Worm (Caenorhabditis elegans) whole organism, L2 larva: Measurements from ENCODE around the gene sqv-1.
"Not testable (repeated sequence)": the region's sequence is repeated elsewhere in the genome, so short reads cannot be mapped to it uniquely, and the experiment has no call there.

Experiments
- C34F6.9 ChIP-seq: fragments of 150-350 bp; optimal IDR thresholded peaks from 2 replicates; lab custom pipeline; 2014; ENCODE audit warnings: missing biosample characterization, missing genetic modification characterization
- F13H6.1 ChIP-seq: sonication (generic microtip); optimal IDR thresholded peaks from 2 replicates; lab custom pipeline; 2016; ENCODE audit warnings: missing genetic modification characterization, missing compliant biosample characterization
- R02D3.7 ChIP-seq: fragments of 150-350 bp; optimal IDR thresholded peaks from 2 replicates; lab custom pipeline; 2014; ENCODE audit warnings: missing biosample characterization, missing genetic modification characterization
- Y55F3AM.14 ChIP-seq: fragments of 200-800 bp; sonication (Bioruptor generic); optimal IDR thresholded peaks from 2 replicates; lab custom pipeline; 2018; ENCODE audit warnings: mild to moderate bottlenecking, missing genetic modification characterization, missing compliant biosample characterization
- alr-1 ChIP-seq: fragments of 150-350 bp; optimal IDR thresholded peaks from 2 replicates; lab custom pipeline; 2014; ENCODE audit warnings: missing biosample characterization, missing genetic modification characterization
- ama-1 ChIP-seq: fragments of 150-350 bp; optimal IDR thresholded peaks from 2 replicates; lab custom pipeline; 2018; ENCODE audit warnings: inconsistent platforms
- blmp-1 ChIP-seq: sonication (generic microtip); optimal IDR thresholded peaks from 2 replicates; lab custom pipeline; 2017; ENCODE audit warnings: missing genetic modification characterization, mild to moderate bottlenecking, missing compliant biosample characterization, antibody characterized with exemption, moderate library complexity; ENCODE audit not compliant: insufficient read depth
- ceh-82 ChIP-seq: fragments of 150-350 bp; optimal IDR thresholded peaks from 2 replicates; lab custom pipeline; 2014; ENCODE audit warnings: missing biosample characterization, missing genetic modification characterization
- dmd-4 ChIP-seq: sonication (generic microtip); optimal IDR thresholded peaks from 2 replicates; lab custom pipeline; 2017; ENCODE audit warnings: missing biosample characterization, missing genetic modification characterization
- elt-1 ChIP-seq: fragments of 150-350 bp; optimal IDR thresholded peaks from 2 replicates; lab custom pipeline; 2014; ENCODE audit warnings: missing biosample characterization, missing genetic modification characterization
- elt-3 ChIP-seq: sonication (generic microtip); optimal IDR thresholded peaks from 2 replicates; lab custom pipeline; 2017; ENCODE audit warnings: missing biosample characterization, missing genetic modification characterization
- fos-1 ChIP-seq: fragments of 150-350 bp; optimal IDR thresholded peaks from 2 replicates; lab custom pipeline; 2014; ENCODE audit warnings: missing biosample characterization, missing genetic modification characterization
- gmeb-1 ChIP-seq: fragments of 150-350 bp; optimal IDR thresholded peaks from 2 replicates; lab custom pipeline; 2014; ENCODE audit warnings: missing biosample characterization, missing genetic modification characterization
- lin-11 ChIP-seq: fragments of 150-350 bp; sonication (generic microtip); optimal IDR thresholded peaks from 2 replicates; lab custom pipeline; 2014; ENCODE audit warnings: missing biosample characterization, missing genetic modification characterization, inconsistent platforms, mixed read lengths
- lin-39 ChIP-seq: fragments of 150-350 bp; optimal IDR thresholded peaks from 2 replicates; lab custom pipeline; 2014; ENCODE audit warnings: missing biosample characterization, missing genetic modification reagents, missing genetic modification characterization
- lsy-2 ChIP-seq, 2 experiments: fragments of 150-350 bp in 1 of 2; sonication (generic microtip) in 1 of 2; optimal IDR thresholded peaks; 2 replicates each; lab custom pipeline; 2014 to 2017; ENCODE audit warnings: missing biosample characterization in 2 of 2, missing genetic modification characterization in 2 of 2
- mab-5 ChIP-seq: fragments of 150-350 bp; optimal IDR thresholded peaks from 2 replicates; lab custom pipeline; 2014; ENCODE audit warnings: missing biosample characterization, missing genetic modification characterization
- mbf-1 ChIP-seq: sonication (generic microtip); optimal IDR thresholded peaks from 2 replicates; lab custom pipeline; 2017; ENCODE audit warnings: missing biosample characterization, missing genetic modification characterization
- mdl-1 ChIP-seq, 2 experiments: fragments of 150-350 bp in 1 of 2; sonication (generic microtip) in 1 of 2; optimal IDR thresholded peaks; 2 replicates each; lab custom pipeline; 2017; ENCODE audit warnings: missing biosample characterization in 2 of 2, missing genetic modification characterization in 2 of 2
- nhr-10 ChIP-seq: sonication (generic microtip); optimal IDR thresholded peaks from 2 replicates; lab custom pipeline; 2017; ENCODE audit warnings: missing biosample characterization, missing genetic modification characterization
- nhr-11 ChIP-seq: fragments of 150-350 bp; optimal IDR thresholded peaks from 2 replicates; lab custom pipeline; 2014; ENCODE audit warnings: missing biosample characterization, missing genetic modification characterization
- nhr-12 ChIP-seq: fragments of 150-350 bp; optimal IDR thresholded peaks from 2 replicates; lab custom pipeline; 2014; ENCODE audit warnings: missing biosample characterization, missing genetic modification characterization
- nhr-77 ChIP-seq: fragments of 150-350 bp; optimal IDR thresholded peaks from 2 replicates; lab custom pipeline; 2014; ENCODE audit warnings: missing biosample characterization, missing genetic modification characterization
- peb-1 ChIP-seq: fragments of 150-350 bp; optimal IDR thresholded peaks from 2 replicates; lab custom pipeline; 2014; ENCODE audit warnings: missing biosample characterization, missing genetic modification characterization
- sma-3 ChIP-seq: sonication (generic microtip); optimal IDR thresholded peaks from 2 replicates; lab custom pipeline; 2016; ENCODE audit warnings: missing genetic modification reagents, missing genetic modification characterization, missing compliant biosample characterization
- snpc-4 ChIP-seq: fragments of 150-350 bp; optimal IDR thresholded peaks from 2 replicates; lab custom pipeline; 2014; ENCODE audit warnings: missing biosample characterization, missing genetic modification characterization
- unc-39 ChIP-seq: fragments of 150-350 bp; optimal IDR thresholded peaks from 2 replicates; lab custom pipeline; 2014; ENCODE audit warnings: missing biosample characterization, missing genetic modification characterization
- unc-55 ChIP-seq: fragments of 150-350 bp; sonication (generic microtip); optimal IDR thresholded peaks from 3 replicates; lab custom pipeline; 2014; ENCODE audit warnings: missing biosample characterization, missing genetic modification reagents, missing genetic modification characterization
- unc-62 ChIP-seq: fragments of 150-350 bp; optimal IDR thresholded peaks from 2 replicates; lab custom pipeline; 2014; ENCODE audit warnings: missing biosample characterization, missing genetic modification reagents, missing genetic modification characterization
- ztf-4 ChIP-seq: fragments of 150-350 bp; optimal IDR thresholded peaks from 2 replicates; lab custom pipeline; 2014; ENCODE audit warnings: missing biosample characterization, missing genetic modification characterization

The sqv-1 gene

ce11 chrIV:8352036-8352435 is 8.9 kb upstream of the sqv-1 start, which contains the start of gene F17E9.16:
TSS of gene F17E9.16 (plus strand) at chrIV:8352336.
- not testable (repeated sequence) for TF ChIP-seq alr-1; gmeb-1 (tag; lab: Kevin White, UChicago); R02D3.7 (tag; lab: Kevin White, UChicago)

ce11 chrIV:8354572-8354971 is 6.3 kb upstream of the sqv-1 start, which contains the start of gene F17E9.3:
TSS of gene F17E9.3 (plus strand) at chrIV:8354872.
- TF ChIP-seq mab-5 (tag; lab: Kevin White, UChicago) (no peak), mbf-1 (no peak), mdl-1 (tag; optimal IDR thresholded peaks at IDR 0.05; lab: Kevin White, UChicago) (no peak), ama-1 (lab: Kevin White, UChicago) (no peak), lsy-2 (tag; optimal IDR thresholded peaks at IDR 0.05; lab: Kevin White, UChicago) (no peak)

ce11 chrIV:8355592-8355991 is 5.3 kb upstream of the sqv-1 start, which contains the start of the genes F17E9.2 and col-116:
TSS of gene F17E9.2 (plus strand) at chrIV:8355892.
TSS of gene col-116 (plus strand) at chrIV:8355906.
- TF ChIP-seq R02D3.7 (tag; lab: Kevin White, UChicago), result no peak
- no peak for TF ChIP-seq mdl-1 (tag; optimal IDR thresholded peaks at IDR 0.05; lab: Kevin White, UChicago)
- no peak for TF ChIP-seq F13H6.1 (tag; lab: Kevin White, UChicago)
- no peak for TF ChIP-seq blmp-1 (tag; lab: Kevin White, UChicago)
- TF ChIP-seq fos-1, result no peak
- no peak for TF ChIP-seq ceh-82 (tag; lab: Kevin White, UChicago)
- TF ChIP-seq dmd-4 (tag; lab: Kevin White, UChicago), result no peak
- TF ChIP-seq snpc-4 (tag; lab: Kevin White, UChicago), result no peak
- TF ChIP-seq unc-62 (GFP tag; lab: Kevin White, UChicago), result no peak

- TF ChIP-seq ama-1 (lab: Kevin White, UChicago) (no peak), lin-11 (tag; lab: Kevin White, UChicago) (no peak), C34F6.9 (tag; lab: Kevin White, UChicago) (no peak), blmp-1 (tag; lab: Kevin White, UChicago) (no peak), nhr-77 (tag; lab: Kevin White, UChicago) (no peak), alr-1 (no peak)
Measured at ce11 chrIV:8357299-8357698, 3.6 kb upstream of the sqv-1 start.

DNA sequence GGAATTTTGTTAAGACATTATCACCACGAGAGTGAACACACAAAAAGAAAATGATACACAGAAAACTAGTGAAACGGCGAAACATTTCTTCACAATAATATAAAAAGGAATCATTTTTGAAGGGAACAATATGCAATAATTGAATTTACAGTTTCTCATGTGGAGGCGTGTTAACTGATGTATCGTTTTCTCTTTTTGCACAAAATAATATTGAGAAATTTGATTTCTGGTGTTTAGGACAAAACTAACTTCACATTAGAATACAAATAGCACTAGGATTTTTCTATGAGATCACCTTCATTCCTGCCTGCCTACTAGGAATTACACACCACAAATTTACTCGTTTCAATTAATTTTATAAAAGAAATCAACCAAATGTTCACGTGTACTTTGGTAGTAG is 2.4 kb upstream of the sqv-1 start, which contains the start of gene D2096.13:
TSS of gene D2096.13 (minus strand) at position 101 of the 400 bp plus-strand sequence.
- no peak for TF ChIP-seq alr-1
- TF ChIP-seq elt-3, result no peak
- TF ChIP-seq peb-1 (tag; lab: Kevin White, UChicago), result no peak
- TF ChIP-seq mab-5 (tag; lab: Kevin White, UChicago), result no peak
- TF ChIP-seq, all 48 proteins: peak for 0

- TF ChIP-seq unc-55 (GFP tag; lab: Kevin White, UChicago), result peak; percentile 36
- TF ChIP-seq peb-1 (tag; lab: Kevin White, UChicago), result no peak
- TF ChIP-seq C34F6.9 (tag; lab: Kevin White, UChicago), result peak; percentile 63
- no peak for TF ChIP-seq elt-3
- TF ChIP-seq, all 48 proteins: peak for 2
Measured at ce11 chrIV:8359716-8360407, 1.1 kb upstream of the sqv-1 start, which contains the start of gene D2096.5. TSS of gene D2096.5 (minus strand) at chrIV:8359766.

ce11 chrIV:8363163-8363562 is 2.2 kb downstream of the sqv-1 start, which contains the start of gene D2096.12:
TSS of gene D2096.12 (plus strand) at chrIV:8363463.
- TF ChIP-seq nhr-12 (tag; lab: Kevin White, UChicago) (no peak), ztf-4 (tag; lab: Kevin White, UChicago) (no peak), peb-1 (tag; lab: Kevin White, UChicago) (no peak), alr-1 (no peak), ama-1 (lab: Kevin White, UChicago) (no peak), elt-1 (no peak), elt-3 (no peak), unc-62 (GFP tag; lab: Kevin White, UChicago) (no peak), nhr-11 (no peak), mab-5 (tag; lab: Kevin White, UChicago) (no peak), Y55F3AM.14 (GFP tag; lab: Kevin White, UChicago) (no peak), sma-3 (GFP tag; lab: Kevin White, UChicago) (no peak), ceh-82 (tag; lab: Kevin White, UChicago) (no peak), nhr-10 (no peak), unc-39 (tag; lab: Kevin White, UChicago) (no peak), mdl-1 (tag; optimal IDR thresholded peaks at IDR 0.05; lab: Kevin White, UChicago) (no peak), lsy-2 (tag; optimal IDR thresholded peaks at IDR 0.05; lab: Kevin White, UChicago) (no peak), lin-39 (no peak)
